Worm (Caenorhabditis elegans): ENCODE measurements around the gene ztf-13.

Gene ztf-13

DNA sequence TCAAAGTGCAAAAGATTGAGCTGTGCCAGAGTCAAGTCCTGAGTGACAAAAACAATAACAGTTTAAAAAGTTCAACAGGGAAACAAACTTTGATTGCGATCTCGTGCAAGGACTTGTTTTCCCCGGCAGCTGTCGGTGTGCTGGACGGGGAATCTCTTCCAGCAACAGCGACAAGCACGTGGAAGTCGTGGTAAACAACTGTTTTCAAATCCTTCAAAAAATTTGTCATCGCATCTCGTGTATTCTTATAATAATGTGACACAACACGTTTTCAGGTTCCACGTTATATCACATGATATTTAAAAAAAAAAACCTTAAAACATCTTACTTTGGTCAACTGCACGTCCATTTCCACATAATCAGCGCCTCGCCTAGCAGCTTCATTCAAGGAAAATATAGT is 6.6 kb upstream of the ztf-13 start:
- TF ChIP-seq zfp-3 (GFP tag; conservative IDR thresholded peaks at IDR 0.05) (no peak), fos-1 (tag; optimal IDR thresholded peaks at IDR 0.05) (no peak), cey-2 (tag; optimal IDR thresholded peaks at IDR 0.05; ENCODE audit: borderline replicate concordance, insufficient read depth) (no peak), nhr-48 (tag; optimal IDR thresholded peaks at IDR 0.05) (no peak), tra-1 (GFP tag; IDR thresholded peaks at IDR 0.05) (0 out of 2 replicates have a peak, but pooled peaks have one; percentile 19), mep-1 (tag; optimal IDR thresholded peaks at IDR 0.05) (no peak), dpl-1 (GFP tag; optimal IDR thresholded peaks at IDR 0.05) (no peak), lim-7 (GFP tag; IDR thresholded peaks at IDR 0.05) (no peak), saeg-2 (GFP tag; IDR thresholded peaks at IDR 0.05) (no peak), Y75B8A.6 (GFP tag; IDR thresholded peaks at IDR 0.05) (no peak), F49E8.2 (tag; optimal IDR thresholded peaks at IDR 0.05; ENCODE audit: borderline replicate concordance) (no peak), ztf-7 (tag; optimal IDR thresholded peaks at IDR 0.05) (no peak), unc-130 (GFP tag; optimal IDR thresholded peaks at IDR 0.05) (no peak), snpc-4 (tag; optimal IDR thresholded peaks at IDR 0.05) (no peak), Y105C5A.15 (GFP tag; IDR thresholded peaks at IDR 0.05) (no peak), F44E2.7 (GFP tag; IDR thresholded peaks at IDR 0.05) (no peak), nhr-77 (tag; optimal IDR thresholded peaks at IDR 0.05) (no peak), ceh-28 (tag; optimal IDR thresholded peaks at IDR 0.05) (no peak), ceh-82 (tag; optimal IDR thresholded peaks at IDR 0.05) (no peak), dmd-8 (GFP tag; IDR thresholded peaks at IDR 0.05) (no peak), nhr-76 (tag; optimal IDR thresholded peaks at IDR 0.05) (no peak), Y48G9A.11 (GFP tag; IDR thresholded peaks at IDR 0.05) (no peak), unc-62 (GFP tag; optimal IDR thresholded peaks at IDR 0.05 in 1 of 2) (peak in 1 of 2 experiments; percentile 94), unc-62 (tag; optimal IDR thresholded peaks at IDR 0.05) (no peak), mdl-1 (tag; optimal IDR thresholded peaks at IDR 0.05) (peak; percentile 3 to 47), nhr-42 (GFP tag; IDR thresholded peaks at IDR 0.05) (no peak), nhr-11 (tag; optimal IDR thresholded peaks at IDR 0.05) (peak; percentile 65), mxl-2 (GFP tag; conservative IDR thresholded peaks at IDR 0.05) (no peak), ceh-62 (tag; optimal IDR thresholded peaks at IDR 0.05) (no peak), set-16 (GFP tag; IDR thresholded peaks at IDR 0.05) (no peak), nhr-10 (tag; optimal IDR thresholded peaks at IDR 0.05) (no peak), F10B5.3 (tag; optimal IDR thresholded peaks at IDR 0.05) (no peak), spr-1 (tag; optimal IDR thresholded peaks at IDR 0.05) (no peak), hlh-30 (tag; optimal IDR thresholded peaks at IDR 0.05; ENCODE audit: insufficient read depth) (peak; percentile 51), nhr-41 (GFP tag; IDR thresholded peaks at IDR 0.05) (no peak), D1046.2 (GFP tag; IDR thresholded peaks at IDR 0.05) (no peak), ZK546.5 (tag; optimal IDR thresholded peaks at IDR 0.05) (no peak), mes-2 (tag; optimal IDR thresholded peaks at IDR 0.05; ENCODE audit: poor library complexity, severe bottlenecking) (no peak), sdz-12 (GFP tag; optimal IDR thresholded peaks at IDR 0.05) (no peak), daf-8 (GFP tag; IDR thresholded peaks at IDR 0.05) (no peak), nhr-6 (tag; optimal IDR thresholded peaks at IDR 0.05) (no peak), aha-1 (tag) (no peak), ztf-11 (tag; optimal IDR thresholded peaks at IDR 0.05) (no peak), attf-4 (tag; optimal IDR thresholded peaks at IDR 0.05) (no peak), ceh-44 (GFP tag; IDR thresholded peaks at IDR 0.05) (no peak), fkh-10 (GFP tag; optimal IDR thresholded peaks at IDR 0.05) (no peak), egl-43 (GFP tag; IDR thresholded peaks at IDR 0.05) (no peak), madf-5 (GFP tag; IDR thresholded peaks at IDR 0.05) (no peak), lin-39 (tag; optimal IDR thresholded peaks at IDR 0.05) (no peak), lin-1 (GFP tag; IDR thresholded peaks at IDR 0.05) (no peak), hlh-11 (tag; optimal IDR thresholded peaks at IDR 0.05) (peak; percentile 56), hif-1 (tag; optimal IDR thresholded peaks at IDR 0.05) (peak in 1 of 2 experiments; percentile 74), daf-16 (GFP tag; optimal IDR thresholded peaks at IDR 0.05) (peak in 1 of 2 experiments; percentile 98), daf-16 (tag; optimal IDR thresholded peaks at IDR 0.05) (no peak)
